Worm (Caenorhabditis elegans) whole organism, early embryonic: ENCODE measurements around the gene T04C12.11.
A peak's percentile ranks its signal among the peaks of the same experiment; 100 is the strongest.

Experiments
- B0310.2 ChIP-seq: sonication (generic microtip); optimal IDR thresholded peaks from 2 replicates; lab custom pipeline; 2016; ENCODE audit warnings: mild to moderate bottlenecking, missing genetic modification characterization, missing compliant biosample characterization
- F13C5.2 ChIP-seq: sonication (generic microtip); optimal IDR thresholded peaks from 2 replicates; lab custom pipeline; 2017; ENCODE audit warnings: mild to moderate bottlenecking, missing genetic modification characterization, inconsistent platforms, missing compliant biosample characterization
- aly-1 ChIP-seq: sonication (generic microtip); optimal IDR thresholded peaks from 2 replicates; lab custom pipeline; 2016; ENCODE audit warnings: missing genetic modification characterization, missing compliant biosample characterization
- ama-1 ChIP-seq: fragments of 150-350 bp; optimal IDR thresholded peaks from 2 replicates; lab custom pipeline; 2014
- ceh-13 ChIP-seq: fragments of 200-800 bp; sonication (Bioruptor generic); optimal IDR thresholded peaks from 2 replicates; lab custom pipeline; 2018; ENCODE audit warnings: mild to moderate bottlenecking, missing genetic modification characterization, missing compliant biosample characterization
- ceh-36 ChIP-seq: sonication (generic microtip); optimal IDR thresholded peaks from 2 replicates; lab custom pipeline; 2016; ENCODE audit warnings: missing genetic modification characterization, inconsistent platforms, missing compliant biosample characterization
- ets-7 ChIP-seq: sonication (generic microtip); optimal IDR thresholded peaks from 2 replicates; lab custom pipeline; 2016; ENCODE audit warnings: missing genotype, missing genetic modification characterization, missing compliant biosample characterization
- flt-1 ChIP-seq: fragments of 200-800 bp; sonication (Bioruptor generic); IDR thresholded peaks from 2 replicates; pipeline ENCODE4 v1.3.6; 2022; ENCODE audit warnings: missing genetic modification characterization, missing compliant biosample characterization
- hmbx-1 ChIP-seq: sonication (generic microtip); optimal IDR thresholded peaks from 2 replicates; lab custom pipeline; 2016; ENCODE audit warnings: mild to moderate bottlenecking, missing genetic modification characterization, missing compliant biosample characterization
- hmg-4 ChIP-seq: fragments of 200-800 bp; sonication (Bioruptor generic); optimal IDR thresholded peaks from 2 replicates; lab custom pipeline; 2018; ENCODE audit warnings: mild to moderate bottlenecking, missing genetic modification characterization, missing compliant biosample characterization
- hnd-1 ChIP-seq: sonication (generic microtip); optimal IDR thresholded peaks from 2 replicates; lab custom pipeline; 2016; ENCODE audit warnings: missing genetic modification characterization, missing compliant biosample characterization
- pes-1 ChIP-seq: fragments of 200-800 bp; sonication (Bioruptor generic); IDR thresholded peaks from 2 replicates; pipeline ENCODE4 v1.3.6; 2022; ENCODE audit warnings: missing genetic modification reagents, missing genetic modification characterization, missing compliant biosample characterization
- scrt-1 ChIP-seq: fragments of 200-800 bp; sonication (Bioruptor generic); IDR thresholded peaks from 2 replicates; pipeline ENCODE4 v1.3.6; 2022; ENCODE audit warnings: missing genetic modification characterization, missing compliant biosample characterization
- sea-1 ChIP-seq: fragments of 200-800 bp; sonication (Bioruptor generic); conservative IDR thresholded peaks from 2 replicates; pipeline ENCODE4 v1.3.6; 2022; ENCODE audit warnings: missing genetic modification characterization, missing compliant biosample characterization
- tbx-11 ChIP-seq: fragments of 200-800 bp; sonication (Bioruptor generic); IDR thresholded peaks from 2 replicates; pipeline ENCODE4 v1.3.6; 2022; ENCODE audit warnings: missing genetic modification characterization, missing compliant biosample characterization
- tbx-37 ChIP-seq: fragments of 200-800 bp; sonication (Bioruptor generic); conservative IDR thresholded peaks from 2 replicates; pipeline ENCODE4 v1.3.6; 2022; ENCODE audit warnings: missing genetic modification reagents, missing genetic modification characterization, missing compliant biosample characterization
- tra-4 ChIP-seq: sonication (generic microtip); optimal IDR thresholded peaks from 2 replicates; lab custom pipeline; 2017; ENCODE audit warnings: missing genetic modification characterization, missing compliant biosample characterization

The T04C12.11 gene

DNA sequence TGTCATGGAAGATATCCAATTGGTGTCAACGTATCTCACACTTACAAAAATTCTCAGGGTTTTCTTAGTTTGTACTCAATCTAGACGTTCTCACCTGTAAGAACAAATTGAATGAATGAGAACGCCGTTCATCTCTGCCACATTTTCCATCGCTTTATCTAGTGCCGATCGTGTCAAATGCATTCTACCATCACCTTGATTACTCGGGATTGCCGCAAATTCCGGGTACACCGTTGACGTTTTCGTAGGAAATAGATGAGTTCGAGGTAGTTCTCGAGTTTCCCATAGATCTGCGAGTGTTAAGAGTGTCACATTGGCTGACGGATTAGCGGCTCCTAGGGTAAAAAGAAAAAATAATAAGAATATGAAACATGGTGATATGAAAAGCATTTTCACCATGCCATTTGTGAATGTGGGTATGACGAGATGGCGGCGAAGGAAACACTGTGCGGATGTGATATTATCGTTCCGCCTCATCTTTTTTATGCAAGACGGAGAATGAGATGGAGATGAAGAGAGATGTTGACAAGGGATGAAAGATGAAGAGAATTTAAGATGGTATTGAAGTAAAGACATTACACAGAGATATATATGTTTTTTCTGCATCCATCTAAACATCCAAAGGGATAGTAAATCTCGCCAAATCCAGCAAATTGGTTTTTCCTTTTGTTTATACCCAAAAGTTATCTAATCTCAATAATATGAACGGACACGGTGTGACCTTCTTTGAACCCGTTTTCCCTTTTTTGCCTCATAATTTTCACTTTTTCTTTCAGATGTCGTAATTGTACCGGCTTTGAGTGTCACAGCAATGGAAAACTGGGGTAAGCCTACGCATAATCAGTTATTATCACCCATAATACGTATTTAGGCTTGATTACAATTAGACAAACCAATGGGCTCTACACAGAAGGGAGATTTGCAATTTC lies 33.3 kb upstream of the T04C12.11 start, which contains the start of gene lact-8:
Gene lact-8 (minus strand): TSS at position 445 of the 929 bp plus-strand sequence.
- TF ChIP-seq tbx-11 (GFP tag; lab: Robert Waterston, UW) (no peak), hnd-1 (no peak), flt-1 (GFP tag; lab: Robert Waterston, UW) (no peak), scrt-1 (no peak), tra-4 (tag; lab: Kevin White, UChicago) (no peak), ama-1 (lab: Kevin White, UChicago) (no peak), hmg-4 (no peak), ets-7 (tag; lab: Kevin White, UChicago) (no peak), B0310.2 (tag; lab: Kevin White, UChicago) (no peak), tbx-37 (GFP tag; lab: Robert Waterston, UW) (no peak), hmbx-1 (no peak), ceh-13 (GFP tag; lab: Kevin White, UChicago) (no peak), aly-1 (no peak), pes-1 (GFP tag; lab: Robert Waterston, UW) (no peak), F13C5.2 (no peak), ceh-36 (no peak), sea-1 (GFP tag; lab: Robert Waterston, UW) (no peak)

DNA sequence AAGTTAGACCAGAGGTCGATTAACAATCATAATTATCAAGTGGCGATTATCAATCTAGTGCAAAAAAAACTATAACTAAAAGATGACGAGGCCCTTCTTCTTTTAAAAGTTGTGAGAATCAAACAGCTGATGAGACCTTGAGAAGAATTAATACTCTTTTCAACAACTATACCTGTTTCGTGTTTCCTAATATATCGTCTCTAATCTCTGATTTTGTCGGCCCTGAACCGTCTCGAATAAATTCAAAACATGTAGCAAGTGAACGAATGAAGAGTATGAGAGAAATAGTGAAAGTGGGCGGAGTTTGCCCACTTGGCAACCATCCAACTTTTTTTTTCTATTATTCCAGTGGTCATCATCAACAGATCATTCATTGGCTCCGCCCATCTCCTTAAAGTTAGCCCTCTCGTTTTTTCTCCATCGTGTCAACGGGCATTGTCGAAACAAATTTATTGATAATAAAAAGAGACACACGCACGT lies 27.5 kb upstream of the T04C12.11 start, which contains the start of gene Y42A5A.1:
Gene Y42A5A.1 (plus strand): TSS at position 430 of the 480 bp plus-strand sequence.
- TF ChIP-seq hnd-1 = no peak

ce11 chrV:11087119-11087518 lies 27.0 kb upstream of the T04C12.11 start:
- no peak for TF ChIP-seq pes-1 (GFP tag; lab: Robert Waterston, UW)
- TF ChIP-seq hmbx-1 = no peak
- no peak for TF ChIP-seq hnd-1
- no peak for TF ChIP-seq tbx-11 (GFP tag; lab: Robert Waterston, UW)
- no peak for TF ChIP-seq tra-4 (tag; lab: Kevin White, UChicago)
- no peak for TF ChIP-seq ceh-36
- no peak for TF ChIP-seq B0310.2 (tag; lab: Kevin White, UChicago)
- TF ChIP-seq ceh-13 (GFP tag; lab: Kevin White, UChicago) = no peak
- no peak for TF ChIP-seq scrt-1
- TF ChIP-seq hmg-4 = no peak
- TF ChIP-seq flt-1 (GFP tag; lab: Robert Waterston, UW) = no peak
- no peak for TF ChIP-seq tbx-37 (GFP tag; lab: Robert Waterston, UW)
- no peak for TF ChIP-seq ets-7 (tag; lab: Kevin White, UChicago)
- no peak for TF ChIP-seq F13C5.2
- no peak for TF ChIP-seq aly-1
- no peak for TF ChIP-seq sea-1 (GFP tag; lab: Robert Waterston, UW)

ce11 chrV:11083691-11084090 lies 23.6 kb upstream of the T04C12.11 start:
- no peak for TF ChIP-seq B0310.2 (tag; lab: Kevin White, UChicago)
- no peak for TF ChIP-seq ets-7 (tag; lab: Kevin White, UChicago)
- no peak for TF ChIP-seq tbx-11 (GFP tag; lab: Robert Waterston, UW)
- TF ChIP-seq hnd-1 = no peak
- TF ChIP-seq scrt-1 = no peak
- TF ChIP-seq F13C5.2 = peak; percentile 35
- no peak for TF ChIP-seq ceh-36
- no peak for TF ChIP-seq pes-1 (GFP tag; lab: Robert Waterston, UW)
- peak; percentile 22 for TF ChIP-seq hmg-4

DNA sequence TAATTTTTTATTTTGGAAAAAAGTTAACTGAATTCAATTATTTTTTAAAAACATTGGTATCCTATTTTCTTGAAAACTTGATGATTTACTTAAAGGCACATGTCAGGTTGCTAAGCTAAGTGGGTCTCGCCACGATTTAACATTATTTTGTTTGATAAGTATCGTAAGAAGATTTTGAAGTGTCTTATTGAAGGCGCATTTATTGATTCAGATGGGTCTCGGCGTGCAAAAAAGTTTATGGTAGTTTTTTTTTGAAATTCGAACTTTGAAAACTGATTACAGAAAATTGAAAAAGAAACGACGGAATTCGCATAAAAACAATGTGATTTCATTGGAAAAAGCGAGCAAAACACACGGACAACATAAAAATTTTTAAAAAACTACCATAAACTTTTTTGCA lies 22.9 kb upstream of the T04C12.11 start:
- no peak for TF ChIP-seq F13C5.2
- TF ChIP-seq ets-7 (tag; lab: Kevin White, UChicago) = no peak
- TF ChIP-seq ceh-13 (GFP tag; lab: Kevin White, UChicago) = no peak
- TF ChIP-seq ama-1 (lab: Kevin White, UChicago) = no peak
- no peak for TF ChIP-seq B0310.2 (tag; lab: Kevin White, UChicago)

- TF ChIP-seq tbx-11 (GFP tag; lab: Robert Waterston, UW) (no peak), pes-1 (GFP tag; lab: Robert Waterston, UW) (no peak), ets-7 (tag; lab: Kevin White, UChicago) (no peak), aly-1 (no peak), flt-1 (GFP tag; lab: Robert Waterston, UW) (no peak), ceh-36 (no peak), hmbx-1 (no peak), F13C5.2 (no peak), tbx-37 (GFP tag; lab: Robert Waterston, UW) (no peak), ceh-13 (GFP tag; lab: Kevin White, UChicago) (no peak), ama-1 (lab: Kevin White, UChicago) (no peak)
These were observed 22.4 kb upstream of the T04C12.11 start for ce11 chrV:11082475-11082874.

DNA sequence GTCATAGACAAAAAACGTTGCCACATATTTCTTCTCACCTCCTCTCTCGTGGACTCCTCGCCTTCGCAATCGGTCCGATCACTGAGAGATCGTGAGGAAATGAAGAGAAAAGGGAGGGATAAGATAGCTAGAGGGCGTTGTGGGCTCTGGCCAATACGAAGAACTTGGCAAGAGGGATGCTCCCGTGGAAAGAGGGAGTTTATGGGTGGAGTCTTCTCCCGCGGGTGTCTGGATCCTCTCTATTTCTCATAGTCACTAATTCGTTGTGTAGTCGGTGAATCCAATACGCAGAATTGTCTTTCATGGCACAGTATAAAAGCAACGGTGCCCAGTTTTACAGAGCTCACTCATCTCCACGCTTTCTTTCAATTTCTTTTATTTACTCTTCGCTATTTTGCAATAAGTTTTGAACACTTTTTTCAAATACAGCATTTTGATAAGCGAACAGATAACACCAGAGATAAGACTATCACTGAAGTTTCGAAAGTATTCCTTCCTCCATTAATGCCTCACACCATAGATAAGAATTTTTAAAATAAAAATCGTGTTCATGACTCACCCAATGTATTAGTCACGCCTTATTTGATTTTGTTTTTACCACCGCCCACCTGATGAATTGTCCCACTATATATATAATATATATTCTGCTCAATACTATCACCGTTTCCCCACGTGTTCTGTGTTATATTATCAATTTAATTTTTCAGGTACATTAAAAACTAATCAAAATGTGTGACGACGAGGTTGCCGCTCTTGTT lies 20.4 kb upstream of the T04C12.11 start, which contains the start of gene act-1:
Gene act-1 (plus strand): TSS at position 708 of the 758 bp plus-strand sequence.
- TF ChIP-seq F13C5.2 (peak; percentile 26), tbx-37 (GFP tag; lab: Robert Waterston, UW) (no peak), flt-1 (GFP tag; lab: Robert Waterston, UW) (0 out of 2 replicates have a peak, but pooled peaks have one; percentile 37), aly-1 (no peak), hmg-4 (peak; percentile 73), pes-1 (GFP tag; lab: Robert Waterston, UW) (peak; percentile 10; the same call in 1 of the 2 replicates)
